Worm (Caenorhabditis elegans) whole organism, L4 larva: ENCODE results near the gene uroc-1.
A peak's percentile ranks its signal among the peaks of the same experiment; 100 is the strongest.

Source experiments
- R02D3.7 ChIP-seq: fragments of 150-350 bp; sonication (generic microtip); optimal IDR thresholded peaks from 3 replicates; lab custom pipeline; 2014; ENCODE audit warnings: missing biosample characterization, missing genetic modification characterization
- ceh-82 ChIP-seq: sonication (generic microtip); optimal IDR thresholded peaks from 2 replicates; lab custom pipeline; 2017; ENCODE audit warnings: missing biosample characterization, missing genetic modification characterization
- gei-8 ChIP-seq: fragments of 200-800 bp; sonication (Bioruptor generic); optimal IDR thresholded peaks from 2 replicates; lab custom pipeline; 2018; ENCODE audit warnings: mild to moderate bottlenecking, missing genetic modification characterization, missing compliant biosample characterization
- hlh-11 ChIP-seq: fragments of 200-800 bp; sonication (Bioruptor generic); optimal IDR thresholded peaks from 2 replicates; lab custom pipeline; 2018; ENCODE audit warnings: mild to moderate bottlenecking, missing genetic modification characterization, missing compliant biosample characterization
- hmg-1.1 ChIP-seq: fragments of 200-800 bp; sonication (Bioruptor generic); IDR thresholded peaks from 2 replicates; pipeline ENCODE4 v1.3.6; 2022; ENCODE audit warnings: missing genetic modification reagents, missing genetic modification characterization, missing compliant biosample characterization
- madf-9 ChIP-seq: fragments of 200-800 bp; sonication (Bioruptor generic); conservative IDR thresholded peaks from 2 replicates; pipeline ENCODE4 v1.3.6; 2022; ENCODE audit warnings: missing genetic modification reagents, missing genetic modification characterization, missing compliant biosample characterization
- nhr-237 ChIP-seq: sonication (generic microtip); optimal IDR thresholded peaks from 2 replicates; lab custom pipeline; 2017; ENCODE audit warnings: missing biosample characterization, missing genetic modification characterization
- skn-1 ChIP-seq: fragments of 150-350 bp; optimal IDR thresholded peaks from 2 replicates; lab custom pipeline; 2014; ENCODE audit warnings: missing biosample characterization, missing genetic modification characterization
- zfp-2 ChIP-seq: sonication (generic microtip); optimal IDR thresholded peaks from 2 replicates; lab custom pipeline; 2016; ENCODE audit warnings: mild to moderate bottlenecking, missing genetic modification characterization, missing compliant biosample characterization

ce11 chrIV:16488921-16489320, 53.6 kb downstream of the uroc-1 start, which contains the start of gene rho-1:
- TF ChIP-seq R02D3.7 (tag; lab: Kevin White, UChicago) = no peak
- no peak for TF ChIP-seq skn-1
- TF ChIP-seq hlh-11 (tag; lab: Kevin White, UChicago) = no peak
- no peak for TF ChIP-seq gei-8 (GFP tag; lab: Kevin White, UChicago)
- TF ChIP-seq nhr-237 (tag; lab: Kevin White, UChicago) = no peak
- TF ChIP-seq ceh-82 (tag; lab: Kevin White, UChicago) = no peak
- no peak for TF ChIP-seq zfp-2 (tag; lab: Kevin White, UChicago)
- 0 out of 2 replicates have a peak, but pooled peaks have one; percentile 9 for TF ChIP-seq hmg-1.1 (GFP tag; lab: Robert Waterston, UW)
- no peak for TF ChIP-seq madf-9 (GFP tag; lab: Robert Waterston, UW)
